Worm (Caenorhabditis elegans) whole organism, L3 larva: Measurements from ENCODE around the gene ZK697.1.

Experiments
- ZK546.5 ChIP-seq: sonication (generic microtip); optimal IDR thresholded peaks from 2 replicates; lab custom pipeline; 2017; ENCODE audit warnings: missing biosample characterization, missing genetic modification characterization
- jun-1 ChIP-seq: fragments of 150-350 bp; optimal IDR thresholded peaks from 2 replicates; lab custom pipeline; 2014; ENCODE audit warnings: missing biosample characterization, missing genetic modification reagents, missing genetic modification characterization
- nhr-43 ChIP-seq: sonication (generic microtip); optimal IDR thresholded peaks from 2 replicates; lab custom pipeline; 2016; ENCODE audit warnings: mild to moderate bottlenecking, missing genetic modification characterization, missing compliant biosample characterization; ENCODE audit not compliant: poor library complexity, severe bottlenecking
- nhr-67 ChIP-seq: fragments of 150-350 bp; optimal IDR thresholded peaks from 2 replicates; lab custom pipeline; 2014; ENCODE audit warnings: missing biosample characterization, missing genetic modification characterization

ce11 chrV:1771727-1772126 is 19.1 kb downstream of the ZK697.1 start, which contains the start of gene dhs-13:
- TF ChIP-seq jun-1, result no peak
- no peak for TF ChIP-seq nhr-67
- TF ChIP-seq nhr-43, result no peak
- TF ChIP-seq ZK546.5 (tag; lab: Kevin White, UChicago), result no peak
